Worm (Caenorhabditis elegans): ENCODE measurements around the gene mig-32.
A peak's percentile ranks its signal among the peaks of the same experiment; 100 is the strongest.

The mig-32 gene

DNA sequence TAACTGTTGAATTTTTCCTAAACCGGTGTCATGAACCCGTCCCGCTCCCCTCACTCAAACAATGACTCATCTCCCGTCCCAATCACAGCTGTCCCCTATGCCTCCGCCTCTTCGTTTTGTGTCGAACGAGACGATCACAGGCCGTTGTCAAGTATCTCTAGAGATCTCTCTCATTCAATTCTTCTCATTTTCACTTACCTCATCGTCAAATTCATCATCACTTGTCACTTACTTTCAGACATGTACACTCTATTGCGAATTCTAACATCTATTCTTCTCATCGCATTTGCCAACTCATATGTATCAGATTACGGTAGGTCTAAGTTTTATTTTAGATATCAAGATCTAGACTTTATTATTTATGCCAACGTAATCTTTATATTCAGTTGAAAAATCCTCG lies 34.5 kb downstream of the mig-32 start, which contains the start of gene K08E4.3:
K08E4.3 (plus strand) TSS at position 235 of the 400 bp plus-strand sequence.
- TF ChIP-seq efl-1 (optimal IDR thresholded peaks at IDR 0.05) (no peak), efl-1 (GFP tag; optimal IDR thresholded peaks at IDR 0.05 in 1 of 2) (no peak), lin-14 (GFP tag; optimal IDR thresholded peaks at IDR 0.05) (peak; percentile 26)

DNA sequence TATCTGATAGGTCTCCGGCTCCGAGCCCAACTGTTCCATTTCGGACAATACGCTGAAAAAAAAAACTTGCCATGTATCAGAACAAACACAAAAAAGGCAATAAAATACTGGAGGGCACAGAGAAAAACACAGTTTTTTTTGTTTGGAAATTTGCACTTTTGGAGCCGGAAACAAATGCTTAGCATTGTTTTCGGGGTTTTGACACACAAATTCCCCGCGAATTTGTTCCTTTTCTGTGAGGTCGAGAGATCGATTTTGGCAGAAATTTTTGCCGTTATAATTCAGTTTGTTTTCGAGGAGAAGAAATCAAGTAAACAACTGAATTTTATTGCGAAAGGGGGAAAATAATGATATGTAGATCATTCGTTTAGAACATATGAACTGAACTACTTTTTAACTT lies 35.4 kb downstream of the mig-32 start, which contains the start of gene K08E4.2:
K08E4.2 (minus strand) TSS at position 54 of the 400 bp plus-strand sequence.
- TF ChIP-seq ces-1 (GFP tag; optimal IDR thresholded peaks at IDR 0.05) (no peak), nhr-237 (tag; optimal IDR thresholded peaks at IDR 0.05) (no peak), nhr-76 (tag; optimal IDR thresholded peaks at IDR 0.05) (no peak), mab-9 (GFP tag; IDR thresholded peaks at IDR 0.05) (no peak), swsn-7 (tag; optimal IDR thresholded peaks at IDR 0.05) (no peak), nhr-85 (tag) (no peak), nhr-77 (tag; optimal IDR thresholded peaks at IDR 0.05) (no peak)

- TF ChIP-seq rnt-1 (tag; optimal IDR thresholded peaks at IDR 0.05), result no peak
- TF ChIP-seq hlh-17 (GFP tag; optimal IDR thresholded peaks at IDR 0.05; ENCODE audit: borderline replicate concordance), result no peak
- TF ChIP-seq fos-1 (tag; optimal IDR thresholded peaks at IDR 0.05), result no peak
- no peak for TF ChIP-seq mab-9 (GFP tag; IDR thresholded peaks at IDR 0.05)
- no peak for TF ChIP-seq jun-1 (tag; optimal IDR thresholded peaks at IDR 0.05)
- no peak for TF ChIP-seq irx-1 (tag; optimal IDR thresholded peaks at IDR 0.05)
- no peak for TF ChIP-seq skn-1 (tag; optimal IDR thresholded peaks at IDR 0.05)
- no peak for TF ChIP-seq zip-4 (GFP tag; optimal IDR thresholded peaks at IDR 0.05)
Measured at ce11 chrIV:12052461-12052860, 39.6 kb downstream of the mig-32 start.

DNA sequence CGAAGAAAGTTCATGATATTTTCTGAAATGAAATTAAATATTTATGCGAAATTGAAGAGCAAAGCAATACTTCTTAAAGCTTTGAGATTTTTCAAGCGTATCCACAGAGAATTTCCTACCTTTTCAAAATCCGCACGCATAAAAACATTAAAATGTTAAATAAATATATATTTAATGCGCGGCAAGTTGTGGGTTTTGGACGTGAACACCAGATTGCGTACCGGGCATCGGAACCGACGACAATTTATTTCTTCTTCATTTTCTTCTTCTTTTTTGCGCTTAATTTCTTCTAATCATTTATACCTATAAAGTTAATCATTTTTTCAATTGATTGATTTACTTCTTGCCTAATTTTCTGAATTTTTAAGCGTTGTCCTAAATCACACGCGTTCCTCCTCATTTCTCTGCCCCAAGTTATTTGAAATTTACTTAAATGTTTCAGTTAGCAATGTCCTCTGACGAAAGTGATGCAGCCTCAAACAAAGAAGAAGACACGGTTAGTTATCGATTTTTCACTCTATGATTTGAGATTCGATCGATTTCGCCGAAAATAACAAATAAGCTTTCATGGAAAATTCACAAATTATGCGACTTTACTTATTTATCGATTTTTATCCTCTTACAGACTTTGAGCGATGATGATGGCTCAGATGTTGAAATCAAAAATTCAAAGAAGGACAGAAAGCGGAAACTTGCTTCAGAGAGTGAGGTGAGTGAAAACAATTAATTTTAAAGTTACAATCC lies 40.8 kb downstream of the mig-32 start, which contains the start of the genes bre-5 and spt-5:
bre-5 (minus strand) TSS at position 167 of the 744 bp plus-strand sequence.
spt-5 (plus strand) TSS at position 443 of the 744 bp plus-strand sequence.
- TF ChIP-seq lsy-2 (tag; optimal IDR thresholded peaks at IDR 0.05) (peak; percentile 49 to 62), rnt-1 (tag; optimal IDR thresholded peaks at IDR 0.05) (peak; percentile 5), ztf-11 (tag; optimal IDR thresholded peaks at IDR 0.05) (no peak), C04F5.9 (tag; optimal IDR thresholded peaks at IDR 0.05) (no peak), nhr-85 (tag) (peak; percentile 45), xbp-1 (tag; optimal IDR thresholded peaks at IDR 0.05) (peak; percentile 16), nhr-237 (tag; optimal IDR thresholded peaks at IDR 0.05) (no peak), egl-27 (tag; optimal IDR thresholded peaks at IDR 0.05) (no peak), ceh-82 (tag; optimal IDR thresholded peaks at IDR 0.05) (peak in 1 of 3 experiments; percentile 1), fos-1 (tag; optimal IDR thresholded peaks at IDR 0.05) (no peak), nhr-20 (tag; optimal IDR thresholded peaks at IDR 0.05) (peak; percentile 34), swsn-7 (tag; optimal IDR thresholded peaks at IDR 0.05) (peak; percentile 25), F16B12.6 (tag; optimal IDR thresholded peaks at IDR 0.05) (peak; percentile 85), dpl-1 (GFP tag; optimal IDR thresholded peaks at IDR 0.05) (peak; percentile 5 to 40 (median 35)), mep-1 (tag; optimal IDR thresholded peaks at IDR 0.05) (no peak), hlh-4 (tag; optimal IDR thresholded peaks at IDR 0.05) (no peak), nhr-47 (tag; optimal IDR thresholded peaks at IDR 0.05) (peak; percentile 52), unc-98 (GFP tag; IDR thresholded peaks at IDR 0.05) (no peak), snu-23 (GFP tag; optimal IDR thresholded peaks at IDR 0.05) (peak; percentile 41), efl-1 (optimal IDR thresholded peaks at IDR 0.05) (peak; percentile 24 to 47), efl-1 (GFP tag; optimal IDR thresholded peaks at IDR 0.05 in 1 of 2) (peak; percentile 50 to 72), nhr-19 (GFP tag; conservative IDR thresholded peaks at IDR 0.05) (0 out of 2 replicates have a peak, but pooled peaks have one; percentile 12), lin-35 (GFP tag; optimal IDR thresholded peaks at IDR 0.05) (peak; percentile 29 to 38), nhr-71 (tag; optimal IDR thresholded peaks at IDR 0.05) (peak; percentile 48), unc-130 (tag; optimal IDR thresholded peaks at IDR 0.05) (peak; percentile 61), zag-1 (tag; optimal IDR thresholded peaks at IDR 0.05) (no peak), blmp-1 (tag; optimal IDR thresholded peaks at IDR 0.05) (no peak)
